Worm (Caenorhabditis elegans) whole organism, midembryonic: Measurements from ENCODE around the gene F48E3.2.

ENCODE experiments used
- T22C8.4 ChIP-seq: fragments of 200-800 bp; sonication (Bioruptor generic); IDR thresholded peaks from 2 replicates; pipeline ENCODE4 v1.3.6; 2022; ENCODE audit warnings: missing genetic modification characterization, missing compliant biosample characterization
- cog-1 ChIP-seq: sonication (generic microtip); optimal IDR thresholded peaks from 2 replicates; lab custom pipeline; 2016; ENCODE audit warnings: missing genetic modification characterization, missing compliant biosample characterization
- med-1 ChIP-seq: sonication (generic microtip); optimal IDR thresholded peaks from 2 replicates; lab custom pipeline; 2017; ENCODE audit warnings: missing genetic modification characterization, mild to moderate bottlenecking, missing compliant biosample characterization, antibody characterized with exemption, missing genetic modification reagents; ENCODE audit not compliant: insufficient read depth

DNA sequence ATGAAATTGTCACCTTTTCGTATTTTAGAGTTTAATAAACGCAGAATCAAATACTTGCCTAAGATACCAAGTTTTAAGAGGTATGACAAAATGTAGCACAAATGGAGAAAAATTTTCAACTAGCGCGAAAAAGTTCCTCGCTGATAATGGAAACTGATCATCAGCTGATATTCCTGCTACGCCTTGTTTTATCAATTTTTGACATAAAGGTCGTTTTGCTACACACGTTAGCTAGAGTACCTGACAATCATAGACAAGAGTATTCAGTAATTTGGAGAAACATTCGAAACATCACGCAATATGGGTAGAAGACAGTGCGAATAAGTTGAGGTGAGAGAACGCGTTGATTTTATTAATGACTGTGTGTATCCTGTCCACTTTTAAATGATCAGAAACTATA lies 47.2 kb downstream of the F48E3.2 start:
- TF ChIP-seq T22C8.4 (GFP tag; lab: Robert Waterston, UW) (no peak), cog-1 (no peak), med-1 (GFP tag; lab: Kevin White, UChicago) (no peak)
